Worm (Caenorhabditis elegans) whole organism, midembryonic: Measurements from ENCODE around the gene memi-1.

Experiments
- T22C8.4 ChIP-seq: fragments of 200-800 bp; sonication (Bioruptor generic); IDR thresholded peaks from 2 replicates; pipeline ENCODE4 v1.3.6; 2022; ENCODE audit warnings: missing genetic modification characterization, missing compliant biosample characterization
- cog-1 ChIP-seq: sonication (generic microtip); optimal IDR thresholded peaks from 2 replicates; lab custom pipeline; 2016; ENCODE audit warnings: missing genetic modification characterization, missing compliant biosample characterization
- flt-1 ChIP-seq: fragments of 200-800 bp; sonication (Bioruptor generic); IDR thresholded peaks from 2 replicates; pipeline ENCODE4 v1.3.6; 2022; ENCODE audit warnings: missing genetic modification characterization, missing compliant biosample characterization
- klf-2 ChIP-seq: fragments of 200-800 bp; sonication (Bioruptor generic); conservative IDR thresholded peaks from 2 replicates; pipeline ENCODE4 v1.3.6; 2022; ENCODE audit warnings: missing genetic modification reagents, missing genetic modification characterization, missing compliant biosample characterization
- med-1 ChIP-seq: sonication (generic microtip); optimal IDR thresholded peaks from 2 replicates; lab custom pipeline; 2017; ENCODE audit warnings: missing genetic modification characterization, mild to moderate bottlenecking, missing compliant biosample characterization, antibody characterized with exemption, missing genetic modification reagents; ENCODE audit not compliant: insufficient read depth
- ref-1 ChIP-seq: fragments of 200-800 bp; sonication (Bioruptor generic); conservative IDR thresholded peaks from 2 replicates; pipeline ENCODE4 v1.3.6; 2022; ENCODE audit warnings: missing genetic modification reagents, missing genetic modification characterization, missing compliant biosample characterization
- tab-1 ChIP-seq: fragments of 200-800 bp; sonication (Bioruptor generic); IDR thresholded peaks from 2 replicates; pipeline ENCODE4 v1.3.6; 2022; ENCODE audit warnings: missing genetic modification characterization, missing compliant biosample characterization
- ztf-23 ChIP-seq: fragments of 200-800 bp; sonication (Bioruptor generic); IDR thresholded peaks from 2 replicates; pipeline ENCODE4 v1.3.6; 2022; ENCODE audit warnings: missing genetic modification reagents, missing genetic modification characterization, missing compliant biosample characterization
- ztf-29 ChIP-seq: fragments of 200-800 bp; sonication (Bioruptor generic); IDR thresholded peaks from 2 replicates; pipeline ENCODE4 v1.3.6; 2022; ENCODE audit warnings: missing genetic modification reagents, missing genetic modification characterization, missing compliant biosample characterization

memi-1 gene

ce11 chrIV:4710459-4710858 lies 49.8 kb downstream of the memi-1 start, which contains the start of gene cif-1:
Gene cif-1 (minus strand): TSS chrIV:4710755.
- no peak for TF ChIP-seq tab-1 (GFP tag; lab: Robert Waterston, UW)
- no peak for TF ChIP-seq med-1 (GFP tag; lab: Kevin White, UChicago)
- TF ChIP-seq klf-2 = no peak
- TF ChIP-seq ztf-29 (GFP tag; lab: Robert Waterston, UW) = no peak
- no peak for TF ChIP-seq ref-1 (GFP tag; lab: Robert Waterston, UW)
- no peak for TF ChIP-seq T22C8.4 (GFP tag; lab: Robert Waterston, UW)
- no peak for TF ChIP-seq cog-1 (tag; lab: Kevin White, UChicago)
- TF ChIP-seq ztf-23 = no peak
- TF ChIP-seq flt-1 = no peak
